Worm (Caenorhabditis elegans) whole organism, midembryonic: ENCODE results near the gene K10D11.7.

ENCODE experiments used
- flt-1 ChIP-seq: fragments of 200-800 bp; sonication (Bioruptor generic); IDR thresholded peaks from 2 replicates; pipeline ENCODE4 v1.3.6; 2022; ENCODE audit warnings: missing genetic modification characterization, missing compliant biosample characterization
- klf-2 ChIP-seq: fragments of 200-800 bp; sonication (Bioruptor generic); conservative IDR thresholded peaks from 2 replicates; pipeline ENCODE4 v1.3.6; 2022; ENCODE audit warnings: missing genetic modification reagents, missing genetic modification characterization, missing compliant biosample characterization

ce11 chrIV:12946488-12946887 lies 49.3 kb downstream of the K10D11.7 start, which contains the start of gene F55G11.1:
- no peak for TF ChIP-seq klf-2
- TF ChIP-seq flt-1, result no peak
